Fruit fly (Drosophila melanogaster): ENCODE data around the gene CG4565.

Gene CG4565

dm6 chr3R:10884031-10884677 is 31.6 kb downstream of the CG4565 start:
- no peak for TF ChIP-seq HLH106 (tag; optimal IDR thresholded peaks at IDR 0.05)
- no peak for TF ChIP-seq lola (GFP tag; optimal IDR thresholded peaks at IDR 0.05)
- TF ChIP-seq sv (GFP tag; optimal IDR thresholded peaks at IDR 0.05) = peak; percentile 0
- TF ChIP-seq dl (GFP tag; optimal IDR thresholded peaks at IDR 0.05; ENCODE audit: insufficient read depth in 1 of 2, partially characterized antibody in 2 of 2) = no peak
- TF ChIP-seq GATAd (GFP tag; optimal IDR thresholded peaks at IDR 0.05) = no peak
- no peak for TF ChIP-seq CG9705 (GFP tag; optimal IDR thresholded peaks at IDR 0.05)
- TF ChIP-seq ey (GFP tag; optimal IDR thresholded peaks at IDR 0.05) = no peak
- TF ChIP-seq dsf (GFP tag; optimal IDR thresholded peaks at IDR 0.05; ENCODE audit: borderline replicate concordance) = no peak
- no peak for TF ChIP-seq sage (GFP tag; optimal IDR thresholded peaks at IDR 0.05)
- no peak for TF ChIP-seq dmrt93B (GFP tag; optimal IDR thresholded peaks at IDR 0.05)
- no peak for TF ChIP-seq Mio (GFP tag; optimal IDR thresholded peaks at IDR 0.05)
- no peak for TF ChIP-seq tai (GFP tag; optimal IDR thresholded peaks at IDR 0.05)
- TF ChIP-seq h (GFP tag; optimal IDR thresholded peaks at IDR 0.05) = peak; percentile 18
- no peak for TF ChIP-seq rgr (GFP tag; optimal IDR thresholded peaks at IDR 0.05)
- no peak for TF ChIP-seq Myc (optimal IDR thresholded peaks at IDR 0.05)
- TF ChIP-seq br (GFP tag; optimal IDR thresholded peaks at IDR 0.05) = no peak
- TF ChIP-seq CrebA (GFP tag; optimal IDR thresholded peaks at IDR 0.05; ENCODE audit: borderline replicate concordance) = no peak
- TF ChIP-seq Hnf4 (GFP tag; optimal IDR thresholded peaks at IDR 0.05) = no peak
- TF ChIP-seq Sp1 (GFP tag; optimal IDR thresholded peaks at IDR 0.05) = no peak
- no peak for TF ChIP-seq CG32264 (GFP tag; optimal IDR thresholded peaks at IDR 0.05)
- no peak for TF ChIP-seq jim (GFP tag; optimal IDR thresholded peaks at IDR 0.05)
- peak in 1 of 2 experiments; percentile 20 for TF ChIP-seq foxo (GFP tag; optimal IDR thresholded peaks at IDR 0.05)

dm6 chr3R:10884678-10885421 is 32.3 kb downstream of the CG4565 start, which contains the start of gene CG14696:
Gene CG14696, minus strand, starts transcription at chr3R:10885001.
- TF ChIP-seq Rel (GFP tag; optimal IDR thresholded peaks at IDR 0.05) (no peak), Rel (tag; optimal IDR thresholded peaks at IDR 0.05) (peak; percentile 97), fru (GFP tag; optimal IDR thresholded peaks at IDR 0.05) (no peak)

dm6 chr3R:10885422-10886081 is 33.0 kb downstream of the CG4565 start, which contains the start of gene Leash:
Gene Leash, plus strand, starts transcription at chr3R:10885540.
- TF ChIP-seq sv (GFP tag; optimal IDR thresholded peaks at IDR 0.05) = no peak
- peak; percentile 10 for TF ChIP-seq Sp1 (GFP tag; optimal IDR thresholded peaks at IDR 0.05)
- no peak for TF ChIP-seq h (GFP tag; optimal IDR thresholded peaks at IDR 0.05)
- no peak for TF ChIP-seq CG9705 (GFP tag; optimal IDR thresholded peaks at IDR 0.05)
- no peak for TF ChIP-seq pan (optimal IDR thresholded peaks at IDR 0.05)
- no peak for TF ChIP-seq Hnf4 (GFP tag; optimal IDR thresholded peaks at IDR 0.05)
- TF ChIP-seq Hr78 (GFP tag; optimal IDR thresholded peaks at IDR 0.05) = no peak
- peak; percentile 13 for TF ChIP-seq OdsH (GFP tag; optimal IDR thresholded peaks at IDR 0.05)

dm6 chr3R:10886462-10887315 is 34.2 kb downstream of the CG4565 start:
- TF ChIP-seq Hr83 (GFP tag; optimal IDR thresholded peaks at IDR 0.05; ENCODE audit: poor library complexity, severe bottlenecking) (peak; percentile 3), Myc (optimal IDR thresholded peaks at IDR 0.05) (no peak), OdsH (GFP tag; optimal IDR thresholded peaks at IDR 0.05) (peak; percentile 96), Dif (GFP tag; optimal IDR thresholded peaks at IDR 0.05; ENCODE audit: partially characterized antibody) (peak; percentile 69), Hr78 (GFP tag; optimal IDR thresholded peaks at IDR 0.05) (no peak), ey (GFP tag; optimal IDR thresholded peaks at IDR 0.05) (peak; percentile 95), dmrt93B (GFP tag; optimal IDR thresholded peaks at IDR 0.05) (peak; percentile 79), dsf (GFP tag; optimal IDR thresholded peaks at IDR 0.05; ENCODE audit: borderline replicate concordance) (peak; percentile 59), usp (GFP tag; optimal IDR thresholded peaks at IDR 0.05) (no peak), pan (optimal IDR thresholded peaks at IDR 0.05) (no peak), rgr (GFP tag; optimal IDR thresholded peaks at IDR 0.05) (peak; percentile 94), Jra (GFP tag; optimal IDR thresholded peaks at IDR 0.05) (peak; percentile 84), CG32264 (GFP tag; optimal IDR thresholded peaks at IDR 0.05) (peak; percentile 71), jim (GFP tag; optimal IDR thresholded peaks at IDR 0.05) (no peak), Hnf4 (GFP tag; optimal IDR thresholded peaks at IDR 0.05) (peak; percentile 88), Vsx2 (GFP tag; optimal IDR thresholded peaks at IDR 0.05; ENCODE audit: partially characterized antibody) (peak; percentile 51), woc (GFP tag; optimal IDR thresholded peaks at IDR 0.05) (peak; percentile 97), Mio (GFP tag; optimal IDR thresholded peaks at IDR 0.05) (peak; percentile 49), fru (GFP tag; optimal IDR thresholded peaks at IDR 0.05) (peak; percentile 96), sv (GFP tag; optimal IDR thresholded peaks at IDR 0.05) (peak; percentile 83), dl (GFP tag; optimal IDR thresholded peaks at IDR 0.05; ENCODE audit: insufficient read depth in 1 of 2, partially characterized antibody in 2 of 2) (peak; percentile 11 to 66), sage (GFP tag; optimal IDR thresholded peaks at IDR 0.05) (peak; percentile 78), brk (GFP tag; optimal IDR thresholded peaks at IDR 0.05) (peak; percentile 90), tai (GFP tag; optimal IDR thresholded peaks at IDR 0.05) (no peak), GATAd (GFP tag; optimal IDR thresholded peaks at IDR 0.05) (no peak), Sp1 (GFP tag; optimal IDR thresholded peaks at IDR 0.05) (peak; percentile 94), foxo (GFP tag; optimal IDR thresholded peaks at IDR 0.05) (peak; percentile 47 to 97), Dfd (GFP tag; optimal IDR thresholded peaks at IDR 0.05) (no peak)

All from whole organism, wandering third instar larva.